Fruit fly (Drosophila melanogaster) whole organism, embryonic: Measurements from ENCODE around the gene ash1.

Source experiments
- Asciz ChIP-seq: fragments of 200-800 bp; sonication (Bioruptor generic); optimal IDR thresholded peaks from 2 replicates; lab custom pipeline; 2017; ENCODE audit warnings: missing biosample characterization, mild to moderate bottlenecking, missing genetic modification characterization, missing genetic modification reagents
- Atf6 ChIP-seq: fragments of 200-800 bp; sonication (Bioruptor generic); IDR thresholded peaks from 2 replicates; pipeline ENCODE4 v1.3.6; 2022; ENCODE audit warnings: missing biosample characterization, missing genetic modification characterization
- Blimp-1 ChIP-seq: fragments of 200-800 bp; sonication (Bioruptor generic); optimal IDR thresholded peaks from 3 replicates; lab custom pipeline; 2018; ENCODE audit warnings: missing biosample characterization, missing genetic modification characterization, mild to moderate bottlenecking, moderate library complexity, missing genetic modification reagents
- CG1024 ChIP-seq: fragments of 200-800 bp; sonication (Bioruptor generic); IDR thresholded peaks from 2 replicates; pipeline ENCODE4 v1.3.6; 2022; ENCODE audit warnings: missing biosample characterization, missing genetic modification characterization
- CG14014 ChIP-seq: fragments of 200-800 bp; sonication (Bioruptor generic); IDR thresholded peaks from 2 replicates; pipeline ENCODE4 v1.3.6; 2022; ENCODE audit warnings: missing biosample characterization, missing genetic modification characterization
- CG14710 ChIP-seq: fragments of 200-800 bp; sonication (Bioruptor generic); optimal IDR thresholded peaks from 3 replicates; lab custom pipeline; 2019; ENCODE audit warnings: missing biosample characterization, mild to moderate bottlenecking, missing genetic modification characterization, moderate library complexity
- CG15479 ChIP-seq: fragments of 200-800 bp; sonication (Bioruptor generic); optimal IDR thresholded peaks from 3 replicates; lab custom pipeline; 2019; ENCODE audit warnings: missing biosample characterization, mild to moderate bottlenecking, missing genetic modification characterization, moderate library complexity
- CG15601 ChIP-seq: fragments of 200-800 bp; sonication (Bioruptor generic); optimal IDR thresholded peaks from 3 replicates; lab custom pipeline; 2019; ENCODE audit warnings: missing biosample characterization, mild to moderate bottlenecking, missing genetic modification characterization, moderate library complexity
- CG1792 ChIP-seq: fragments of 200-800 bp; sonication (Bioruptor generic); optimal IDR thresholded peaks from 2 replicates; lab custom pipeline; 2016; ENCODE audit warnings: missing biosample characterization, missing genetic modification characterization
- CG18262 ChIP-seq: fragments of 200-800 bp; optimal IDR thresholded peaks from 3 replicates; lab custom pipeline; 2019; ENCODE audit warnings: missing biosample characterization, mild to moderate bottlenecking, missing genetic modification characterization, moderate library complexity
- CG2116 ChIP-seq: fragments of 200-800 bp; sonication (Bioruptor generic); optimal IDR thresholded peaks from 3 replicates; lab custom pipeline; 2018; ENCODE audit warnings: missing biosample characterization, mild to moderate bottlenecking, missing genetic modification characterization
- CG2712 ChIP-seq: fragments of 200-800 bp; optimal IDR thresholded peaks from 3 replicates; lab custom pipeline; 2019; ENCODE audit warnings: missing biosample characterization, mild to moderate bottlenecking, missing genetic modification characterization, moderate library complexity
- CG30020 ChIP-seq: fragments of 200-800 bp; optimal IDR thresholded peaks from 2 replicates; lab custom pipeline; 2019; ENCODE audit warnings: missing biosample characterization, mild to moderate bottlenecking, missing genetic modification characterization, moderate library complexity
- CG31224 ChIP-seq: fragments of 200-800 bp; sonication (Bioruptor generic); IDR thresholded peaks from 2 replicates; pipeline ENCODE4 v1.3.6; 2022; ENCODE audit warnings: missing biosample characterization, missing genetic modification characterization
- CG3995 ChIP-seq: fragments of 200-800 bp; sonication (Bioruptor generic); optimal IDR thresholded peaks from 3 replicates; lab custom pipeline; 2016; ENCODE audit warnings: missing biosample characterization, missing genetic modification characterization
- CG4854 ChIP-seq: fragments of 200-800 bp; sonication (Bioruptor generic); optimal IDR thresholded peaks from 2 replicates; lab custom pipeline; 2016; ENCODE audit warnings: missing biosample characterization, missing genetic modification characterization, inconsistent platforms
- CG6854 ChIP-seq: fragments of 200-800 bp; sonication (Bioruptor generic); optimal IDR thresholded peaks from 3 replicates; lab custom pipeline; 2017; ENCODE audit warnings: missing biosample characterization, mild to moderate bottlenecking, missing genetic modification characterization
- CG7928 ChIP-seq: fragments of 200-800 bp; sonication (Bioruptor generic); optimal IDR thresholded peaks from 2 replicates; lab custom pipeline; 2017; ENCODE audit warnings: missing biosample characterization, mild to moderate bottlenecking, missing genetic modification characterization
- CG8290 ChIP-seq, 3 experiments: fragments of 200-800 bp; sonication (Bioruptor generic); optimal IDR thresholded peaks; 2 replicates each; lab custom pipeline; 2016 to 2019; ENCODE audit warnings: missing biosample characterization in 3 of 3, missing genetic modification characterization in 3 of 3, mild to moderate bottlenecking in 2 of 3, moderate library complexity in 1 of 3
- CG8478 ChIP-seq: fragments of >200 bp; optimal IDR thresholded peaks from 2 replicates; lab custom pipeline; 2018
- CG9437 ChIP-seq: fragments of 200-800 bp; sonication (Bioruptor generic); optimal IDR thresholded peaks from 2 replicates; lab custom pipeline; 2018; ENCODE audit warnings: missing biosample characterization, mild to moderate bottlenecking, missing genetic modification characterization
- CG9817 ChIP-seq: fragments of 200-800 bp; sonication (Bioruptor generic); optimal IDR thresholded peaks from 2 replicates; lab custom pipeline; 2018; ENCODE audit warnings: missing biosample characterization, mild to moderate bottlenecking, missing genetic modification characterization, moderate library complexity
- CG9932 ChIP-seq: fragments of 200-800 bp; sonication (Bioruptor generic); IDR thresholded peaks from 2 replicates; pipeline ENCODE4 v1.3.6; 2022; ENCODE audit warnings: missing biosample characterization, missing genetic modification characterization
- Dek ChIP-seq: fragments of 200-800 bp; sonication (Bioruptor generic); optimal IDR thresholded peaks from 3 replicates; lab custom pipeline; 2019; ENCODE audit warnings: missing biosample characterization, mild to moderate bottlenecking, missing genetic modification characterization, moderate library complexity
- Eip74EF ChIP-seq, 2 experiments: fragments of 200-800 bp in 1 of 2; fragments of >200 bp in 1 of 2; sonication (Bioruptor generic) in 1 of 2; optimal IDR thresholded peaks; 2 replicates each; lab custom pipeline; 2017 to 2019; ENCODE audit warnings: missing biosample characterization in 2 of 2, missing genetic modification characterization in 2 of 2, mild to moderate bottlenecking in 1 of 2, moderate library complexity in 1 of 2
- Ets97D ChIP-seq: fragments of 200-800 bp; sonication (Bioruptor generic); optimal IDR thresholded peaks from 3 replicates; lab custom pipeline; 2016; ENCODE audit warnings: missing biosample characterization, missing genetic modification characterization
- Hmr ChIP-seq: fragments of 200-800 bp; sonication (Bioruptor generic); optimal IDR thresholded peaks from 3 replicates; lab custom pipeline; 2017; ENCODE audit warnings: mild to moderate bottlenecking, missing biosample characterization, missing genetic modification reagents, missing genetic modification characterization
- Mad ChIP-seq: fragments of 200-800 bp; sonication (Bioruptor generic); optimal IDR thresholded peaks from 2 replicates; lab custom pipeline; 2016; ENCODE audit warnings: missing biosample characterization, missing genetic modification characterization
- NFAT ChIP-seq: fragments of 200-800 bp; sonication (Bioruptor generic); IDR thresholded peaks from 2 replicates; pipeline ENCODE4 v1.3.6; 2022; ENCODE audit warnings: missing biosample characterization, missing genetic modification characterization
- Tbp ChIP-seq: fragments of >200 bp; optimal IDR thresholded peaks from 2 replicates; lab custom pipeline; 2018; ENCODE audit warnings: missing biosample characterization, missing genetic modification characterization
- ab ChIP-seq: fragments of 200-800 bp; sonication (Bioruptor generic); optimal IDR thresholded peaks from 2 replicates; lab custom pipeline; 2016; ENCODE audit warnings: missing biosample characterization, missing genetic modification characterization
- br ChIP-seq: fragments of >200 bp; optimal IDR thresholded peaks from 2 replicates; lab custom pipeline; 2017
- cato ChIP-seq: fragments of 200-800 bp; sonication (Bioruptor generic); optimal IDR thresholded peaks from 2 replicates; lab custom pipeline; 2016; ENCODE audit warnings: missing biosample characterization, missing genetic modification characterization, borderline replicate concordance
- cg ChIP-seq: fragments of 200-800 bp; sonication (Bioruptor generic); optimal IDR thresholded peaks from 3 replicates; lab custom pipeline; 2019; ENCODE audit warnings: missing biosample characterization, mild to moderate bottlenecking, missing genetic modification characterization, moderate library complexity
- cwo ChIP-seq: fragments of 200-800 bp; sonication (Bioruptor generic); optimal IDR thresholded peaks from 3 replicates; lab custom pipeline; 2017; ENCODE audit warnings: missing biosample characterization, missing genetic modification characterization, mild to moderate bottlenecking, moderate library complexity, missing genetic modification reagents
- dm ChIP-seq: fragments of 200-800 bp; sonication (Bioruptor generic); optimal IDR thresholded peaks from 3 replicates; lab custom pipeline; 2016; ENCODE audit warnings: missing biosample characterization, missing genetic modification characterization
- ems ChIP-seq: fragments of 200-800 bp; sonication (Bioruptor generic); optimal IDR thresholded peaks from 3 replicates; lab custom pipeline; 2016; ENCODE audit warnings: missing biosample characterization, missing genetic modification characterization
- fd64A ChIP-seq: fragments of 200-800 bp; sonication (Bioruptor generic); optimal IDR thresholded peaks from 3 replicates; lab custom pipeline; 2018; ENCODE audit warnings: missing biosample characterization, mild to moderate bottlenecking, missing genetic modification characterization
- gcm2 ChIP-seq: fragments of 200-800 bp; sonication (Bioruptor generic); optimal IDR thresholded peaks from 2 replicates; lab custom pipeline; 2016; ENCODE audit warnings: missing biosample characterization, missing genetic modification characterization
- ham ChIP-seq: fragments of 200-800 bp; sonication (Bioruptor generic); IDR thresholded peaks from 2 replicates; pipeline ENCODE4 v1.3.6; 2022; ENCODE audit warnings: missing biosample characterization, missing genetic modification characterization
- hkb ChIP-seq, 2 experiments: fragments of 200-800 bp in 1 of 2; fragments of >200 bp in 1 of 2; sonication (Bioruptor generic) in 1 of 2; IDR thresholded peaks in 1 of 2; optimal IDR thresholded peaks in 1 of 2; 2 replicates each; pipeline versions ENCODE4 v1.3.6 to Lab custom; 2017 to 2022; ENCODE audit warnings: missing biosample characterization in 1 of 2, missing genetic modification characterization in 1 of 2
- ind ChIP-seq: fragments of 200-800 bp; sonication (Bioruptor generic); optimal IDR thresholded peaks from 3 replicates; lab custom pipeline; 2016; ENCODE audit warnings: missing biosample characterization, missing genetic modification characterization
- lmd ChIP-seq: fragments of 200-800 bp; sonication (Bioruptor generic); IDR thresholded peaks from 2 replicates; pipeline ENCODE4 v1.3.6; 2022; ENCODE audit warnings: missing biosample characterization, missing genetic modification characterization
- onecut ChIP-seq: fragments of 200-800 bp; sonication (Bioruptor generic); IDR thresholded peaks from 2 replicates; pipeline ENCODE4 v1.3.6; 2022; ENCODE audit warnings: missing biosample characterization, missing genetic modification characterization
- org-1 ChIP-seq: fragments of 200-800 bp; sonication (Bioruptor generic); optimal IDR thresholded peaks from 2 replicates; lab custom pipeline; 2017; ENCODE audit warnings: missing biosample characterization, missing genetic modification characterization
- peb ChIP-seq: fragments of 200-800 bp; sonication (Bioruptor generic); IDR thresholded peaks from 2 replicates; pipeline ENCODE4 v1.3.6; 2022; ENCODE audit warnings: missing biosample characterization, missing genetic modification characterization
- pum ChIP-seq: fragments of 200-800 bp; sonication (Bioruptor generic); optimal IDR thresholded peaks from 2 replicates; lab custom pipeline; 2016; ENCODE audit warnings: missing biosample characterization, missing genetic modification characterization
- vvl ChIP-seq: fragments of 200-800 bp; sonication (Bioruptor generic); IDR thresholded peaks from 2 replicates; pipeline ENCODE4 v1.3.6; 2022; ENCODE audit warnings: missing biosample characterization, missing genetic modification characterization
- wdn ChIP-seq: fragments of 200-800 bp; sonication (Bioruptor generic); IDR thresholded peaks from 2 replicates; pipeline ENCODE4 v1.3.6; 2022; ENCODE audit warnings: missing biosample characterization, missing genetic modification characterization
- z ChIP-seq: fragments of 200-800 bp; sonication (Bioruptor generic); IDR thresholded peaks from 3 replicates; pipeline ENCODE4 v1.3.6; 2022; ENCODE audit warnings: missing biosample characterization, missing genetic modification characterization

Gene ash1

dm6 chr3L:19636821-19637460 lies 38.4 kb upstream of the ash1 start (continued):
- TF ChIP-seq onecut (GFP tag; lab: Robert Waterston, UW) (0 out of 2 replicates have a peak, but pooled peaks have one; percentile 17), CG9932 (GFP tag; lab: Robert Waterston, UW) (no peak), CG3995 (GFP tag; lab: Kevin White, UChicago) (no peak), Ets97D (GFP tag; lab: Kevin White, UChicago) (no peak), ham (GFP tag; lab: Robert Waterston, UW) (no peak), CG14710 (peak; percentile 90), pum (no peak), CG9437 (GFP tag; lab: Kevin White, UChicago) (peak; percentile 1), Blimp-1 (peak; percentile 61), ind (no peak), ab (GFP tag; lab: Kevin White, UChicago) (no peak), cg (GFP tag; lab: Kevin White, UChicago) (no peak), cwo (GFP tag; lab: Kevin White, UChicago) (no peak), Asciz (GFP tag; lab: Kevin White, UChicago) (no peak), Atf6 (GFP tag; lab: Robert Waterston, UW) (no peak), gcm2 (no peak), vvl (GFP tag; lab: Robert Waterston, UW) (no peak), CG7928 (GFP tag; lab: Kevin White, UChicago) (no peak), Dek (no peak), peb (GFP tag; lab: Robert Waterston, UW) (no peak), CG1792 (GFP tag; lab: Kevin White, UChicago) (no peak), CG8478 (no peak), CG4854 (no peak), CG14014 (GFP tag; lab: Robert Waterston, UW) (no peak), CG2116 (GFP tag; lab: Kevin White, UChicago) (peak; percentile 48), wdn (GFP tag; lab: Robert Waterston, UW) (no peak), CG15479 (GFP tag; lab: Kevin White, UChicago) (peak; percentile 95), CG8290 (GFP tag; optimal IDR thresholded peaks at IDR 0.05; lab: Kevin White, UChicago) (peak; percentile 61), CG8290 (tag; optimal IDR thresholded peaks at IDR 0.05; lab: Kevin White, UChicago) (peak in 1 of 2 experiments; percentile 56), CG15601 (tag; lab: Kevin White, UChicago) (peak; percentile 82), CG6854 (GFP tag; lab: Kevin White, UChicago) (no peak), z (GFP tag; lab: Robert Waterston, UW) (no peak), CG18262 (tag; lab: Kevin White, UChicago) (peak; percentile 93), NFAT (GFP tag; lab: Robert Waterston, UW) (no peak), Hmr (no peak), br (lab: Kevin White, UChicago) (no peak), CG30020 (tag; lab: Kevin White, UChicago) (peak; percentile 41), Tbp (GFP tag; lab: Kevin White, UChicago) (no peak), Mad (no peak), org-1 (GFP tag; lab: Kevin White, UChicago) (peak; percentile 50), CG31224 (GFP tag; lab: Robert Waterston, UW) (no peak), CG2712 (tag; lab: Kevin White, UChicago) (peak; percentile 90), CG9817 (no peak), lmd (no peak), ems (no peak), cato (GFP tag; lab: Kevin White, UChicago) (no peak), dm (GFP tag; lab: Kevin White, UChicago) (no peak), CG1024 (GFP tag; lab: Robert Waterston, UW) (no peak), Eip74EF (GFP tag; optimal IDR thresholded peaks at IDR 0.05; lab: Kevin White, UChicago) (peak in 1 of 2 experiments; percentile 30), hkb (optimal IDR thresholded peaks at IDR 0.05; lab: Kevin White, UChicago) (no peak), hkb (GFP tag; IDR thresholded peaks at IDR 0.05; lab: Robert Waterston, UW) (no peak), fd64A (no peak)
